Worm (Caenorhabditis elegans) whole organism, L4 larva: Measurements from ENCODE around the gene F42G2.5.

Experiments used
- R02D3.7 ChIP-seq: fragments of 150-350 bp; sonication (generic microtip); optimal IDR thresholded peaks from 3 replicates; lab custom pipeline; 2014; ENCODE audit warnings: missing biosample characterization, missing genetic modification characterization
- Y105C5A.15 ChIP-seq: fragments of 200-800 bp; sonication (Bioruptor generic); IDR thresholded peaks from 2 replicates; pipeline ENCODE4 v1.3.6; 2022; ENCODE audit warnings: missing genetic modification characterization, missing compliant biosample characterization
- ceh-82 ChIP-seq: sonication (generic microtip); optimal IDR thresholded peaks from 2 replicates; lab custom pipeline; 2017; ENCODE audit warnings: missing biosample characterization, missing genetic modification characterization
- nhr-111 ChIP-seq: fragments of 200-800 bp; sonication (Bioruptor generic); optimal IDR thresholded peaks from 2 replicates; lab custom pipeline; 2018; ENCODE audit warnings: mild to moderate bottlenecking, missing genetic modification characterization, missing compliant biosample characterization
- nhr-237 ChIP-seq: sonication (generic microtip); optimal IDR thresholded peaks from 2 replicates; lab custom pipeline; 2017; ENCODE audit warnings: missing biosample characterization, missing genetic modification characterization
- unc-39 ChIP-seq: sonication (generic microtip); optimal IDR thresholded peaks from 2 replicates; lab custom pipeline; 2017; ENCODE audit warnings: missing biosample characterization, missing genetic modification characterization

- TF ChIP-seq unc-39 = no peak
- TF ChIP-seq Y105C5A.15 (GFP tag; lab: Robert Waterston, UW) = no peak
- no peak for TF ChIP-seq R02D3.7 (tag; lab: Kevin White, UChicago)
- TF ChIP-seq nhr-111 (GFP tag; lab: Kevin White, UChicago) = no peak
- TF ChIP-seq nhr-237 (tag; lab: Kevin White, UChicago) = no peak
- TF ChIP-seq ceh-82 (tag; lab: Kevin White, UChicago) = no peak
These were observed 13.8 kb downstream of the F42G2.5 start, which contains the start of gene F16G10.1 for ce11 chrII:2403984-2404383.
